Fruit fly (Drosophila melanogaster): ENCODE data around the gene CG13085.

dm6 chr2L:19418872-19419271, 5.0 kb upstream of the CG13085 start, which contains the start of gene lectin-37Db:
- no peak for TF ChIP-seq pdm3 (GFP tag; optimal IDR thresholded peaks at IDR 0.05)
- no peak for TF ChIP-seq CG32006 (GFP tag; optimal IDR thresholded peaks at IDR 0.05)
- no peak for TF ChIP-seq CG6276 (GFP tag; optimal IDR thresholded peaks at IDR 0.05)
- no peak for TF ChIP-seq CG11762 (GFP tag; optimal IDR thresholded peaks at IDR 0.05; ENCODE audit: insufficient read depth)
- TF ChIP-seq Eip93F (GFP tag; optimal IDR thresholded peaks at IDR 0.05), result no peak
- TF ChIP-seq Sox102F (GFP tag; optimal IDR thresholded peaks at IDR 0.05), result no peak
- TF ChIP-seq CG9139 (GFP tag; optimal IDR thresholded peaks at IDR 0.05), result no peak
- TF ChIP-seq Blimp-1 (GFP tag; optimal IDR thresholded peaks at IDR 0.05), result no peak
- TF ChIP-seq CG8319 (GFP tag; optimal IDR thresholded peaks at IDR 0.05), result no peak
- no peak for TF ChIP-seq Hr38 (GFP tag; optimal IDR thresholded peaks at IDR 0.05)
